Fruit fly (Drosophila melanogaster): ENCODE data around the gene CG11226.

Gene CG11226

dm6 chr3L:22865061-22865418 is 28.2 kb downstream of the CG11226 start (continued):
- TF ChIP-seq Hand (GFP tag; optimal IDR thresholded peaks at IDR 0.05) (peak; percentile 61), kah (GFP tag; optimal IDR thresholded peaks at IDR 0.05) (peak; percentile 30), h (optimal IDR thresholded peaks at IDR 0.05) (no peak), MBD-R2 (GFP tag; IDR thresholded peaks at IDR 0.05) (no peak), CG2889 (GFP tag; IDR thresholded peaks at IDR 0.05) (peak; percentile 72; the same call in 1 of the 3 replicates), CG12219 (GFP tag; optimal IDR thresholded peaks at IDR 0.05) (peak; percentile 16), scrt (GFP tag; optimal IDR thresholded peaks at IDR 0.05) (peak; percentile 34), CG18476 (GFP tag; optimal IDR thresholded peaks at IDR 0.05) (peak; percentile 18), sisA (GFP tag; IDR thresholded peaks at IDR 0.05) (peak; percentile 49; the same call in 1 of the 2 replicates), D19A (tag; optimal IDR thresholded peaks at IDR 0.05) (peak; percentile 67), CG4424 (GFP tag; optimal IDR thresholded peaks at IDR 0.05) (peak; percentile 68), tgo (GFP tag; IDR thresholded peaks at IDR 0.05) (peak; percentile 70; the same call in 2 of the 3 replicates), CG3065 (GFP tag; optimal IDR thresholded peaks at IDR 0.05) (peak; percentile 2), CG34422 (GFP tag; IDR thresholded peaks at IDR 0.05) (no peak), CG1603 (tag; optimal IDR thresholded peaks at IDR 0.05) (no peak), E2f2 (GFP tag; IDR thresholded peaks at IDR 0.05) (peak; percentile 53; the same call in 1 of the 2 replicates), Eip74EF (GFP tag; optimal IDR thresholded peaks at IDR 0.05) (peak in 1 of 2 experiments; percentile 71), Hr3 (GFP tag; optimal IDR thresholded peaks at IDR 0.05) (peak; percentile 55), cad (GFP tag; optimal IDR thresholded peaks at IDR 0.05) (no peak), Atf6 (GFP tag; IDR thresholded peaks at IDR 0.05) (peak; percentile 81), fru (optimal IDR thresholded peaks at IDR 0.05) (no peak), Dek (tag; optimal IDR thresholded peaks at IDR 0.05) (peak; percentile 49), chm (GFP tag; IDR thresholded peaks at IDR 0.05) (no peak), CG6854 (GFP tag; optimal IDR thresholded peaks at IDR 0.05) (peak; percentile 61), Ssrp (tag; optimal IDR thresholded peaks at IDR 0.05) (peak; percentile 67), Fer2 (tag; optimal IDR thresholded peaks at IDR 0.05) (peak; percentile 5), tx (GFP tag; optimal IDR thresholded peaks at IDR 0.05) (no peak), Ravus (GFP tag; IDR thresholded peaks at IDR 0.05) (no peak; the same call in 1 of the 2 replicates), Tbp (GFP tag; optimal IDR thresholded peaks at IDR 0.05) (no peak), CG8359 (GFP tag; optimal IDR thresholded peaks at IDR 0.05; ENCODE audit: borderline replicate concordance) (no peak), unpg (GFP tag; optimal IDR thresholded peaks at IDR 0.05) (peak; percentile 78), zfh1 (GFP tag; IDR thresholded peaks at IDR 0.05) (peak; percentile 48; the same call in 1 of the 3 replicates), CG13123 (GFP tag; optimal IDR thresholded peaks at IDR 0.05) (peak; percentile 37), MESR4 (GFP tag; optimal IDR thresholded peaks at IDR 0.05) (no peak), CG13296 (GFP tag; optimal IDR thresholded peaks at IDR 0.05) (peak; percentile 55), lilli (GFP tag; optimal IDR thresholded peaks at IDR 0.05) (peak; percentile 71), Lim3 (GFP tag; IDR thresholded peaks at IDR 0.05) (no peak), trh (GFP tag; optimal IDR thresholded peaks at IDR 0.05) (peak; percentile 29), ewg (GFP tag; optimal IDR thresholded peaks at IDR 0.05) (peak; percentile 25), wor (GFP tag; IDR thresholded peaks at IDR 0.05) (peak; percentile 56), gce (GFP tag; IDR thresholded peaks at IDR 0.05) (0 out of 3 replicates have a peak, but pooled peaks have one; percentile 15), Sry-β (GFP tag; optimal IDR thresholded peaks at IDR 0.05) (no peak), D (optimal IDR thresholded peaks at IDR 0.05) (no peak), D (GFP tag; optimal IDR thresholded peaks at IDR 0.05) (peak; percentile 29), CG14667 (GFP tag; IDR thresholded peaks at IDR 0.05) (peak; percentile 37; the same call in 1 of the 2 replicates), CG6689 (GFP tag; IDR thresholded peaks at IDR 0.05) (peak; percentile 69; the same call in 1 of the 2 replicates), gem (tag; optimal IDR thresholded peaks at IDR 0.05) (peak; percentile 91), Pdp1 (GFP tag; optimal IDR thresholded peaks at IDR 0.05) (peak; percentile 31 to 78), insv (GFP tag; optimal IDR thresholded peaks at IDR 0.05) (peak in 1 of 2 experiments; percentile 7), CG15696 (tag; optimal IDR thresholded peaks at IDR 0.05) (peak; percentile 23), Max (GFP tag; optimal IDR thresholded peaks at IDR 0.05) (peak; percentile 49), slbo (GFP tag; IDR thresholded peaks at IDR 0.05) (peak; percentile 71)

All from whole organism, embryonic.